Worm (Caenorhabditis elegans): ENCODE measurements around the gene cyp-33C5.
A peak's percentile ranks its signal among the peaks of the same experiment; 100 is the strongest.

- TF ChIP-seq nhr-76 (tag; optimal IDR thresholded peaks at IDR 0.05), result no peak
- TF ChIP-seq zag-1 (tag; optimal IDR thresholded peaks at IDR 0.05), result no peak
- no peak for TF ChIP-seq nhr-25 (tag; optimal IDR thresholded peaks at IDR 0.05; ENCODE audit: borderline replicate concordance, insufficient read depth)
- TF ChIP-seq nhr-28 (tag; optimal IDR thresholded peaks at IDR 0.05), result peak; percentile 98
- TF ChIP-seq unc-62 (GFP tag; optimal IDR thresholded peaks at IDR 0.05 in 1 of 2), result no peak
- TF ChIP-seq unc-62 (tag; optimal IDR thresholded peaks at IDR 0.05), result no peak
- no peak for TF ChIP-seq daf-8 (GFP tag; IDR thresholded peaks at IDR 0.05)
- no peak for TF ChIP-seq dpl-1 (GFP tag; optimal IDR thresholded peaks at IDR 0.05)
Observed at ce11 chrV:2244751-2245150, at the start of gene cyp-33C5.

All from whole organism, L4 larva.